Fruit fly (Drosophila melanogaster): Measurements from ENCODE around the gene hh.
A peak's percentile ranks its signal among the peaks of the same experiment; 100 is the strongest.

Gene hh

DNA sequence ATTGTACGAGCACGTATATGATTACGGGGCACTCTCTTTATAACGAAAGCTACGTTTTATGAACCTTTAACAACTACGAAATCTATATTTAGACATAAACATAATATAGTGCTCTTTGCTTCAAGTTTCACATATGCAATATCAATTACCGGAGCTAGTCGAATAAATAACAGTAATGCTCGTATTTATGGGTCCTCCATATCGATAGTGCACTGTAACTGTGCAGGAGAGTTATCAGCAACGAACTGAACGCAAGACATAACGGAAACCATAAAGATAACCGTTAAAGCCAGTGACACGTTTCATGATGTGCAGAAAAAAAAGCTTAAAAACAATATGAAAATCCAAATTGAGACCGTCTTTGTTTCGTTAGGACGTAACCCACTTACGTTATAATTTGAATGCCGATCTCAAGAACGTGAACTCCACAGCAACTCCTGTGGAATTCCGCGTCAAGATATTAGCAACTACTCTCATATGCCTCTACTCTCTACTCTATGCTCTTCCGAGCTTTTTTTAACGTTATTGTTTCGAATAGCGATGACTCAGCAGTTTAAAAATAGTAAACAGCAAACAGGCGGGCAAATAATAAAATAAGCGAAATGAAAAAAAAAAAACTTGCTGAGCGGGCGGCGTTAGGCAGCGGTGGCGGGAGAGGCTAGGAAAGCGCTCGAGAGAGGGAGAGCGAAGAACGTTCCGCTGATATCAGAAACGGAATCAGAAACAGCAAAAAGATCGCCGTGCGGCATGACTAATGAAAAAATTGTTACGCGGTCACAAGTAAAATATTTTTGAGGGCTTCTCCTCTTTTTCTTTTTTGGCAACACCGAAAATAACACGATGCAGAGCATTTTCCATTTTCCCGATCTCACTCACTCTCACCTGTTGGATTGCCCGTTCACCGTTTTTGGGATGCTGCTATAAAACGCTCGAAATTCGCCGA, 48.5 kb upstream of the hh start (continued):
- peak; percentile 59 for TF ChIP-seq ewg (GFP tag; optimal IDR thresholded peaks at IDR 0.05)
- peak; percentile 86 for TF ChIP-seq slbo (GFP tag; IDR thresholded peaks at IDR 0.05)
- TF ChIP-seq eyg (GFP tag; optimal IDR thresholded peaks at IDR 0.05) = no peak
- peak; percentile 45 for TF ChIP-seq gcm (GFP tag; optimal IDR thresholded peaks at IDR 0.05)
- peak; percentile 61 for TF ChIP-seq CG5245 (GFP tag; optimal IDR thresholded peaks at IDR 0.05)
- TF ChIP-seq vfl (GFP tag; optimal IDR thresholded peaks at IDR 0.05) = peak; percentile 45
- TF ChIP-seq CG10431 (GFP tag; optimal IDR thresholded peaks at IDR 0.05) = no peak
- no peak for TF ChIP-seq hkb (optimal IDR thresholded peaks at IDR 0.05)
- peak; percentile 80 for TF ChIP-seq hkb (GFP tag; IDR thresholded peaks at IDR 0.05)
- no peak for TF ChIP-seq lov (optimal IDR thresholded peaks at IDR 0.05)
- peak; percentile 71; the same call in 1 of the 3 replicates for TF ChIP-seq lov (GFP tag; IDR thresholded peaks at IDR 0.05)
- TF ChIP-seq CG12071 (GFP tag; optimal IDR thresholded peaks at IDR 0.05) = peak; percentile 79
- TF ChIP-seq zen (tag; optimal IDR thresholded peaks at IDR 0.05) = peak; percentile 63
- peak; percentile 84 for TF ChIP-seq ranshi (GFP tag; IDR thresholded peaks at IDR 0.05)
- peak; percentile 13 for TF ChIP-seq CG12942 (GFP tag; optimal IDR thresholded peaks at IDR 0.05)
- no peak for TF ChIP-seq Dp (GFP tag; optimal IDR thresholded peaks at IDR 0.05)
- peak; percentile 54 for TF ChIP-seq CG32772 (GFP tag; IDR thresholded peaks at IDR 0.05)
- peak; percentile 58; the same call in 1 of the 2 replicates for TF ChIP-seq chm (GFP tag; IDR thresholded peaks at IDR 0.05)
- peak; percentile 83 for TF ChIP-seq CG14441 (GFP tag; IDR thresholded peaks at IDR 0.05)
- peak; percentile 92 for TF ChIP-seq cwo (GFP tag; optimal IDR thresholded peaks at IDR 0.05)
- TF ChIP-seq CG4360 (GFP tag; IDR thresholded peaks at IDR 0.05) = no peak
- TF ChIP-seq CG9609 (GFP tag; optimal IDR thresholded peaks at IDR 0.05) = peak; percentile 35
- TF ChIP-seq kah (GFP tag; optimal IDR thresholded peaks at IDR 0.05) = peak; percentile 7
- peak; percentile 69 for TF ChIP-seq salm (tag; optimal IDR thresholded peaks at IDR 0.05)
- peak; percentile 60 for TF ChIP-seq CG1233 (GFP tag; optimal IDR thresholded peaks at IDR 0.05)
- TF ChIP-seq Oli (tag; optimal IDR thresholded peaks at IDR 0.05) = peak; percentile 83
- peak; percentile 67; the same call in 2 of the 3 replicates for TF ChIP-seq Mrtf (GFP tag; IDR thresholded peaks at IDR 0.05)
- no peak for TF ChIP-seq pros (GFP tag; optimal IDR thresholded peaks at IDR 0.05)
- peak; percentile 53 to 93 for TF ChIP-seq Trl (optimal IDR thresholded peaks at IDR 0.05)
- peak; percentile 50 for TF ChIP-seq Trl (GFP tag; optimal IDR thresholded peaks at IDR 0.05)
- TF ChIP-seq gcm2 (GFP tag; optimal IDR thresholded peaks at IDR 0.05) = peak; percentile 11
- peak; percentile 50; the same call in 1 of the 2 replicates for TF ChIP-seq klu (GFP tag; IDR thresholded peaks at IDR 0.05)
- peak; percentile 61 for TF ChIP-seq Dip3 (GFP tag; optimal IDR thresholded peaks at IDR 0.05)
- peak; percentile 71 for TF ChIP-seq Meics (GFP tag; optimal IDR thresholded peaks at IDR 0.05)
- peak; percentile 88 for TF ChIP-seq Fer3 (tag; optimal IDR thresholded peaks at IDR 0.05)
- TF ChIP-seq MBD-R2 (GFP tag; IDR thresholded peaks at IDR 0.05) = peak; percentile 43; the same call in 1 of the 2 replicates
- TF ChIP-seq Spps (tag; optimal IDR thresholded peaks at IDR 0.05) = peak; percentile 35
- TF ChIP-seq CG12299 (tag; optimal IDR thresholded peaks at IDR 0.05) = no peak
- peak; percentile 54 for TF ChIP-seq oc (tag; optimal IDR thresholded peaks at IDR 0.05)
- peak; percentile 53 for TF ChIP-seq ssp (GFP tag; IDR thresholded peaks at IDR 0.05)
- peak; percentile 55; the same call in 1 of the 2 replicates for TF ChIP-seq CG10321 (GFP tag; IDR thresholded peaks at IDR 0.05)
- peak; percentile 74 for TF ChIP-seq CG17385 (GFP tag; optimal IDR thresholded peaks at IDR 0.05)
- TF ChIP-seq z (GFP tag; IDR thresholded peaks at IDR 0.05) = peak; percentile 89
- no peak for TF ChIP-seq gfzf (GFP tag; optimal IDR thresholded peaks at IDR 0.05)
- peak; percentile 56 for TF ChIP-seq her (GFP tag; optimal IDR thresholded peaks at IDR 0.05)
- TF ChIP-seq CG15514 (GFP tag; optimal IDR thresholded peaks at IDR 0.05) = peak; percentile 66
- TF ChIP-seq CG34422 (GFP tag; IDR thresholded peaks at IDR 0.05) = no peak
- no peak for TF ChIP-seq CG15479 (GFP tag; optimal IDR thresholded peaks at IDR 0.05)
- TF ChIP-seq Mes4 (GFP tag; optimal IDR thresholded peaks at IDR 0.05) = peak; percentile 59
- TF ChIP-seq Ets65A (GFP tag) = peak; percentile 94

Data from whole organism, embryonic.